Fruit fly (Drosophila melanogaster) whole organism, embryonic: ENCODE results near the gene stg.

Experiments used
- Awh ChIP-seq: fragments of 200-800 bp; sonication (Bioruptor generic); IDR thresholded peaks from 2 replicates; pipeline ENCODE4, ENCODE4 v1.3.6; 2022; ENCODE audit warnings: missing biosample characterization, missing genetic modification characterization
- CG10274 ChIP-seq: fragments of 200-800 bp; sonication (Bioruptor generic); optimal IDR thresholded peaks from 3 replicates; lab custom pipeline; 2017; ENCODE audit warnings: missing biosample characterization, mild to moderate bottlenecking, missing genetic modification characterization
- CG10654 ChIP-seq: fragments of 200-800 bp; sonication (Bioruptor generic); optimal IDR thresholded peaks from 2 replicates; lab custom pipeline; 2016; ENCODE audit warnings: missing biosample characterization, missing genetic modification characterization
- CG11695 ChIP-seq: fragments of 200-800 bp; sonication (Bioruptor generic); IDR thresholded peaks from 3 replicates; pipeline ENCODE4 v1.3.6; 2022; ENCODE audit warnings: missing biosample characterization, missing genetic modification characterization
- CG11723 ChIP-seq: fragments of 200-800 bp; sonication (Bioruptor generic); optimal IDR thresholded peaks from 2 replicates; lab custom pipeline; 2017; ENCODE audit warnings: missing biosample characterization, mild to moderate bottlenecking, missing genetic modification characterization
- CG12659 ChIP-seq: fragments of 200-800 bp; sonication (Bioruptor generic); optimal IDR thresholded peaks from 3 replicates; lab custom pipeline; 2017; ENCODE audit warnings: mild to moderate bottlenecking, missing biosample characterization, missing genetic modification reagents, missing genetic modification characterization
- CG13123 ChIP-seq: fragments of 200-800 bp; sonication (Bioruptor generic); optimal IDR thresholded peaks from 2 replicates; lab custom pipeline; 2016; ENCODE audit warnings: missing biosample characterization, missing genetic modification characterization
- CG13287 ChIP-seq: fragments of 200-800 bp; sonication (Bioruptor generic); IDR thresholded peaks from 2 replicates; pipeline ENCODE4 v1.3.6; 2022; ENCODE audit warnings: missing biosample characterization, missing genetic modification characterization; ENCODE audit not compliant: partially characterized antibody
- CG14441 ChIP-seq: fragments of 200-800 bp; sonication (Bioruptor generic); IDR thresholded peaks from 2 replicates; pipeline ENCODE4 v1.3.6; 2022; ENCODE audit warnings: missing biosample characterization, missing genetic modification characterization
- CG18599 ChIP-seq: fragments of 200-800 bp; sonication (Bioruptor generic); optimal IDR thresholded peaks from 3 replicates; lab custom pipeline; 2017; ENCODE audit warnings: missing biosample characterization, missing genetic modification characterization, mild to moderate bottlenecking, moderate library complexity, missing genetic modification reagents
- CG2129 ChIP-seq: fragments of 200-800 bp; sonication (Bioruptor generic); IDR thresholded peaks from 2 replicates; pipeline ENCODE4 v1.3.6; 2022; ENCODE audit warnings: missing biosample characterization, missing genetic modification characterization; ENCODE audit not compliant: partially characterized antibody
- CG42726 ChIP-seq: fragments of 200-800 bp; sonication (Bioruptor generic); IDR thresholded peaks from 2 replicates; pipeline ENCODE4 v1.3.6; 2022; ENCODE audit warnings: missing biosample characterization, missing genetic modification characterization; ENCODE audit not compliant: partially characterized antibody
- CG4820 ChIP-seq: fragments of 200-800 bp; sonication (Bioruptor generic); optimal IDR thresholded peaks from 3 replicates; lab custom pipeline; 2016; ENCODE audit warnings: missing biosample characterization, missing genetic modification characterization
- CG5245 ChIP-seq: fragments of 200-800 bp; sonication (Bioruptor generic); optimal IDR thresholded peaks from 3 replicates; lab custom pipeline; 2016; ENCODE audit warnings: missing biosample characterization, missing genetic modification characterization
- CG6254 ChIP-seq: fragments of 200-800 bp; sonication (Bioruptor generic); optimal IDR thresholded peaks from 3 replicates; lab custom pipeline; 2017; ENCODE audit warnings: mild to moderate bottlenecking, missing biosample characterization, missing genetic modification reagents, missing genetic modification characterization
- CG6791 ChIP-seq: fragments of 200-800 bp; sonication (Bioruptor generic); IDR thresholded peaks from 3 replicates; pipeline ENCODE4 v1.3.6; 2022; ENCODE audit warnings: missing biosample characterization, missing genetic modification characterization; ENCODE audit not compliant: partially characterized antibody
- CG7556 ChIP-seq: fragments of 200-800 bp; sonication (Bioruptor generic); optimal IDR thresholded peaks from 2 replicates; lab custom pipeline; 2017; ENCODE audit warnings: missing biosample characterization, mild to moderate bottlenecking, missing genetic modification characterization
- CG8359 ChIP-seq: fragments of 200-800 bp; sonication (Bioruptor generic); optimal IDR thresholded peaks from 2 replicates; lab custom pipeline; 2017; ENCODE audit warnings: missing biosample characterization, mild to moderate bottlenecking, missing genetic modification characterization, borderline replicate concordance
- CG8478 ChIP-seq: fragments of >200 bp; optimal IDR thresholded peaks from 2 replicates; lab custom pipeline; 2018
- D19A ChIP-seq: fragments of 200-800 bp; optimal IDR thresholded peaks from 3 replicates; lab custom pipeline; 2019; ENCODE audit warnings: missing biosample characterization, mild to moderate bottlenecking, missing genetic modification characterization, moderate library complexity
- Dip2 ChIP-seq: fragments of 200-800 bp; sonication (Bioruptor generic); IDR thresholded peaks from 2 replicates; pipeline ENCODE4 v1.3.6; 2022; ENCODE audit warnings: missing biosample characterization, missing genetic modification characterization
- HHEX ChIP-seq: fragments of 200-800 bp; sonication (Bioruptor generic); optimal IDR thresholded peaks from 3 replicates; lab custom pipeline; 2017; ENCODE audit warnings: missing biosample characterization, mild to moderate bottlenecking, missing genetic modification characterization, missing genetic modification reagents
- HLH4C ChIP-seq: fragments of 200-800 bp; sonication (Bioruptor generic); IDR thresholded peaks from 3 replicates; pipeline ENCODE4 v1.3.6; 2022; ENCODE audit warnings: missing biosample characterization, missing genetic modification characterization; ENCODE audit not compliant: partially characterized antibody
- Hey ChIP-seq: fragments of 200-800 bp; sonication (Bioruptor generic); optimal IDR thresholded peaks from 3 replicates; lab custom pipeline; 2018; ENCODE audit warnings: missing biosample characterization, mild to moderate bottlenecking, missing genetic modification characterization
- Hr78 ChIP-seq, 2 experiments: fragments of 200-800 bp in 1 of 2; fragments of >200 bp in 1 of 2; sonication (Bioruptor generic) in 1 of 2; optimal IDR thresholded peaks; 2 replicates each; lab custom pipeline; 2017 to 2019; ENCODE audit warnings: missing biosample characterization in 2 of 2, missing genetic modification characterization in 2 of 2, mild to moderate bottlenecking in 1 of 2, moderate library complexity in 1 of 2
- Jarid2 ChIP-seq: fragments of 200-800 bp; sonication (Bioruptor generic); optimal IDR thresholded peaks from 3 replicates; lab custom pipeline; 2017; ENCODE audit warnings: mild to moderate bottlenecking, missing biosample characterization, missing genetic modification reagents, missing genetic modification characterization
- Kr ChIP-seq: fragments of 200-800 bp; sonication (Bioruptor generic); optimal IDR thresholded peaks from 2 replicates; lab custom pipeline; 2017; ENCODE audit warnings: missing biosample characterization, mild to moderate bottlenecking, missing genetic modification characterization
- Lpt ChIP-seq: fragments of >200 bp; optimal IDR thresholded peaks from 2 replicates; lab custom pipeline; 2018; ENCODE audit warnings: missing biosample characterization, missing genetic modification characterization
- MTF-1 ChIP-seq: fragments of 200-800 bp; sonication (Bioruptor generic); optimal IDR thresholded peaks from 2 replicates; lab custom pipeline; 2018; ENCODE audit warnings: missing biosample characterization, mild to moderate bottlenecking, missing genetic modification characterization, borderline replicate concordance
- Myb ChIP-seq: fragments of 200-800 bp; sonication (Bioruptor generic); optimal IDR thresholded peaks from 2 replicates; lab custom pipeline; 2016; ENCODE audit warnings: missing biosample characterization, missing genetic modification characterization
- NC2β ChIP-seq: fragments of 200-800 bp; sonication (Bioruptor generic); optimal IDR thresholded peaks from 2 replicates; lab custom pipeline; 2016; ENCODE audit warnings: missing biosample characterization, missing genetic modification characterization
- Optix ChIP-seq: fragments of 200-800 bp; sonication (Bioruptor generic); IDR thresholded peaks from 3 replicates; pipeline ENCODE4 v1.3.6; 2022; ENCODE audit warnings: missing biosample characterization, missing genetic modification characterization
- Scr ChIP-seq: fragments of 200-800 bp; sonication (Bioruptor generic); IDR thresholded peaks from 2 replicates; pipeline ENCODE4 v1.3.6; 2022; ENCODE audit warnings: missing biosample characterization, missing genetic modification characterization; ENCODE audit not compliant: partially characterized antibody
- Sox102F ChIP-seq: fragments of 200-800 bp; sonication (Bioruptor generic); optimal IDR thresholded peaks from 2 replicates; lab custom pipeline; 2018; ENCODE audit warnings: missing biosample characterization, mild to moderate bottlenecking, missing genetic modification characterization, moderate library complexity
- Sry-β ChIP-seq: fragments of 200-800 bp; sonication (Bioruptor generic); optimal IDR thresholded peaks from 2 replicates; lab custom pipeline; 2018; ENCODE audit warnings: missing biosample characterization, mild to moderate bottlenecking, missing genetic modification characterization, moderate library complexity
- ap ChIP-seq: fragments of 200-800 bp; sonication (Bioruptor generic); IDR thresholded peaks from 2 replicates; pipeline ENCODE4 v1.3.6; 2022; ENCODE audit warnings: missing biosample characterization, missing genetic modification characterization
- ato ChIP-seq: fragments of 200-800 bp; sonication (Bioruptor generic); IDR thresholded peaks from 2 replicates; pipeline ENCODE4 v1.3.6; 2022; ENCODE audit warnings: missing biosample characterization, missing genetic modification characterization; ENCODE audit not compliant: partially characterized antibody
- br ChIP-seq: fragments of >200 bp; optimal IDR thresholded peaks from 2 replicates; lab custom pipeline; 2017
- dimm ChIP-seq: fragments of 200-800 bp; sonication (Bioruptor generic); IDR thresholded peaks from 2 replicates; pipeline ENCODE4 v1.3.6; 2022; ENCODE audit warnings: missing biosample characterization, missing genetic modification characterization
- dm ChIP-seq: fragments of 200-800 bp; sonication (Bioruptor generic); optimal IDR thresholded peaks from 3 replicates; lab custom pipeline; 2016; ENCODE audit warnings: missing biosample characterization, missing genetic modification characterization
- eve ChIP-seq, 2 experiments: fragments of >200 bp; optimal IDR thresholded peaks; 2 replicates each; lab custom pipeline; 2017; ENCODE audit warnings: missing biosample characterization in 2 of 2, missing genetic modification characterization in 2 of 2
- fru ChIP-seq: fragments of >200 bp; optimal IDR thresholded peaks from 2 replicates; lab custom pipeline; 2017
- gsb ChIP-seq: fragments of 200-800 bp; sonication (Bioruptor generic); IDR thresholded peaks from 2 replicates; pipeline ENCODE4 v1.3.6; 2022; ENCODE audit warnings: missing biosample characterization, missing genetic modification characterization
- h ChIP-seq: fragments of >200 bp; optimal IDR thresholded peaks from 2 replicates; lab custom pipeline; 2017
- knrl ChIP-seq: fragments of 200-800 bp; sonication (Bioruptor generic); IDR thresholded peaks from 3 replicates; pipeline ENCODE4 v1.3.6; 2022; ENCODE audit warnings: missing biosample characterization, missing genetic modification characterization; ENCODE audit not compliant: partially characterized antibody
- lov ChIP-seq, 2 experiments: fragments of 200-800 bp in 1 of 2; fragments of >200 bp in 1 of 2; sonication (Bioruptor generic) in 1 of 2; IDR thresholded peaks in 1 of 2; optimal IDR thresholded peaks in 1 of 2; 2 replicates in 1 of 2; 3 replicates in 1 of 2; pipeline versions ENCODE4 v1.3.6 to Lab custom; 2017 to 2022; ENCODE audit warnings: missing biosample characterization in 1 of 2, missing genetic modification characterization in 1 of 2
- phol ChIP-seq: fragments of 200-800 bp; sonication (Bioruptor generic); optimal IDR thresholded peaks from 3 replicates; lab custom pipeline; 2018; ENCODE audit warnings: missing biosample characterization, mild to moderate bottlenecking, missing genetic modification characterization, moderate library complexity
- salm ChIP-seq: fragments of 200-800 bp; sonication (Bioruptor generic); optimal IDR thresholded peaks from 2 replicates; lab custom pipeline; 2018; ENCODE audit warnings: missing biosample characterization, mild to moderate bottlenecking, missing genetic modification characterization
- tin ChIP-seq: fragments of 200-800 bp; sonication (Bioruptor generic); optimal IDR thresholded peaks from 3 replicates; lab custom pipeline; 2016; ENCODE audit warnings: missing biosample characterization, missing genetic modification characterization
- zfh2 ChIP-seq: fragments of 200-800 bp; sonication (Bioruptor generic); optimal IDR thresholded peaks from 2 replicates; lab custom pipeline; 2016; ENCODE audit warnings: missing biosample characterization, missing genetic modification characterization

stg gene

DNA sequence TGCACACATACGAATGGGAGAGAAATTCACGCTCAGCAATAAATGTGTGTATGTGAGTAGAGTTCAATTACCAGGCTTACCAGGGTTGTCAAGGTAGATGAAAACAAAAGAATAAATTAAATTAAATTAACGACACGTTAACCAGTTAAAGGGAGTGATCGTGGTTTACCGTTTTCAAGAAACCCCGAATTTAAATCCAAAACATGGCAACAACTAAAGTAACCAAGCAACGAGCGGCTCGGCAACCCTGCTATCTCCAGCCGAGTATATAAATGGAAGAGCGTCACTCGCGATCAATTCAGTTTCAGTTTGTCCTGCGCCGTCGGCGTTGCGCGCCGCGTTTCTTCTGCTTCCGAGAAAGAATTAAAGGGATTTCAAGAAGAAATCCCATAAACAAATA is 41.3 kb downstream of the stg start (continued):
- TF ChIP-seq phol (tag; lab: Kevin White, UChicago) (peak; percentile 98), fru (no peak), CG11695 (peak; percentile 99), br (lab: Kevin White, UChicago) (no peak), ap (GFP tag; lab: Robert Waterston, UW) (peak; percentile 99), Myb (GFP tag; lab: Kevin White, UChicago) (peak; percentile 92), CG10654 (peak; percentile 99), Hey (tag; lab: Kevin White, UChicago) (peak; percentile 97), MTF-1 (GFP tag; lab: Kevin White, UChicago) (peak; percentile 98), CG4820 (GFP tag; lab: Kevin White, UChicago) (peak; percentile 99), tin (GFP tag; lab: Kevin White, UChicago) (peak; percentile 100), Hr78 (GFP tag; optimal IDR thresholded peaks at IDR 0.05; lab: Kevin White, UChicago) (peak in 1 of 2 experiments; percentile 96), dm (GFP tag; lab: Kevin White, UChicago) (peak; percentile 98), D19A (peak; percentile 98), Kr (GFP tag; lab: Kevin White, UChicago) (peak; percentile 97), CG2129 (GFP tag; lab: Robert Waterston, UW) (no peak), ato (GFP tag; lab: Robert Waterston, UW) (peak; percentile 22; the same call in 1 of the 2 replicates), Dip2 (GFP tag; lab: Robert Waterston, UW) (peak; percentile 75), CG6791 (GFP tag; lab: Robert Waterston, UW) (no peak; the same call in 1 of the 3 replicates), h (lab: Kevin White, UChicago) (no peak), Jarid2 (GFP tag; lab: Kevin White, UChicago) (peak; percentile 96), CG18599 (peak; percentile 99), Optix (GFP tag; lab: Robert Waterston, UW) (peak; percentile 100), HHEX (peak; percentile 99), salm (peak; percentile 99), gsb (GFP tag; lab: Robert Waterston, UW) (peak; percentile 98), HLH4C (peak; percentile 67), lov (optimal IDR thresholded peaks at IDR 0.05; lab: Kevin White, UChicago) (no peak), lov (GFP tag; IDR thresholded peaks at IDR 0.05; lab: Robert Waterston, UW) (peak; percentile 100), eve (GFP tag; optimal IDR thresholded peaks at IDR 0.05; lab: Kevin White, UChicago) (peak in 1 of 2 experiments; percentile 92), CG13287 (GFP tag; lab: Robert Waterston, UW) (peak; percentile 31; the same call in 1 of the 2 replicates), CG7556 (GFP tag; lab: Kevin White, UChicago) (peak; percentile 99), NC2β (GFP tag; lab: Kevin White, UChicago) (peak; percentile 99), knrl (GFP tag; lab: Robert Waterston, UW) (no peak), Awh (GFP tag; lab: Robert Waterston, UW) (peak; percentile 99), CG6254 (GFP tag; lab: Kevin White, UChicago) (peak; percentile 98), CG11723 (peak; percentile 99), CG10274 (GFP tag; lab: Kevin White, UChicago) (peak; percentile 96), CG42726 (GFP tag; lab: Robert Waterston, UW) (peak; percentile 27; the same call in 1 of the 2 replicates), CG12659 (GFP tag; lab: Kevin White, UChicago) (peak; percentile 100), CG5245 (GFP tag; lab: Kevin White, UChicago) (peak; percentile 99), Scr (peak; percentile 39), CG8359 (peak; percentile 96), Sry-β (GFP tag; lab: Kevin White, UChicago) (peak; percentile 75), CG14441 (peak; percentile 99), Sox102F (GFP tag; lab: Kevin White, UChicago) (peak; percentile 99), Lpt (GFP tag; lab: Kevin White, UChicago) (no peak), dimm (GFP tag; lab: Robert Waterston, UW) (peak; percentile 97), CG13123 (GFP tag; lab: Kevin White, UChicago) (peak; percentile 99), CG8478 (lab: Kevin White, UChicago) (no peak), zfh2 (GFP tag; lab: Kevin White, UChicago) (peak; percentile 99)
